Worm (Caenorhabditis elegans): ENCODE data around the gene Y110A2AL.9.

DNA sequence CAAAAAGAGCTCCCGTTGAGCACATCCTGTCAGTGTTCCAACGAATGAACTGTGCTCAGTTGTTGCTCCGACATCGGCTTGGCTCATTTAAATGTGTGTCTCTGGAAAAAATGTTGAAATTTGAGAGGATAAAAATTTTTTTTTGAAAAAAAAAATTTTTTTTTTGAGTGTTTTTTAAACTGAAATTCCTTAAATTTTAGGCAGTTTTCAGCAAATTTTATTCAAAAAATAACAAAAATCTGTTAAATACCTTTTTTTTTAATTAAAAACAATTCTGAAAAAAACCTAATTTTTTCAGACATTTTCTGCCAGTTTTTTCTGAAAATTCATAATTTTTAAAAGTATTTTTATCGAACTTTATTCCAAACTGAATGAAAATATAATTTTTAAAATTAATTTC lies 18.4 kb upstream of the Y110A2AL.9 start, which contains the start of gene pigw-1:
- no peak for TF ChIP-seq ama-1 (optimal IDR thresholded peaks at IDR 0.05)
- TF ChIP-seq tbx-37 (GFP tag; conservative IDR thresholded peaks at IDR 0.05) = no peak
- no peak for TF ChIP-seq ceh-36 (tag; optimal IDR thresholded peaks at IDR 0.05)
